Worm (Caenorhabditis elegans): Measurements from ENCODE around the gene Y22D7AL.9.

Gene Y22D7AL.9

ce11 chrIII:1616245-1617026 lies 2.6 kb upstream of the Y22D7AL.9 start (continued):
- TF ChIP-seq daf-19 (GFP tag; conservative IDR thresholded peaks at IDR 0.05) (no peak), mxl-3 (GFP tag; optimal IDR thresholded peaks at IDR 0.05) (no peak), php-3 (GFP tag; IDR thresholded peaks at IDR 0.05) (peak; percentile 57; the same call in 1 of the 2 replicates), lin-1 (GFP tag; IDR thresholded peaks at IDR 0.05) (no peak), gei-8 (GFP tag; optimal IDR thresholded peaks at IDR 0.05) (peak; percentile 61), lin-15B (tag; optimal IDR thresholded peaks at IDR 0.05) (peak; percentile 29), lin-38 (GFP tag; IDR thresholded peaks at IDR 0.05) (peak; percentile 93), duxl-1 (tag; optimal IDR thresholded peaks at IDR 0.05; ENCODE audit: poor library complexity) (peak; percentile 76), nhr-237 (tag; optimal IDR thresholded peaks at IDR 0.05) (no peak), T26A8.4 (GFP tag; IDR thresholded peaks at IDR 0.05) (peak; percentile 52), dmd-9 (GFP tag; IDR thresholded peaks at IDR 0.05) (no peak), Y105C5A.15 (GFP tag; IDR thresholded peaks at IDR 0.05) (peak; percentile 69; the same call in 1 of the 2 replicates), Y48G9A.11 (GFP tag; IDR thresholded peaks at IDR 0.05) (0 out of 2 replicates have a peak, but pooled peaks have one; percentile 71), tra-1 (GFP tag; IDR thresholded peaks at IDR 0.05) (no peak), hlh-30 (tag; optimal IDR thresholded peaks at IDR 0.05; ENCODE audit: insufficient read depth) (peak; percentile 28), nhr-76 (tag; optimal IDR thresholded peaks at IDR 0.05) (no peak), unc-130 (GFP tag; optimal IDR thresholded peaks at IDR 0.05) (peak; percentile 37), nhr-102 (tag; optimal IDR thresholded peaks at IDR 0.05) (peak; percentile 74), dpl-1 (GFP tag; optimal IDR thresholded peaks at IDR 0.05) (peak; percentile 51), madf-9 (GFP tag; conservative IDR thresholded peaks at IDR 0.05) (0 out of 2 replicates have a peak, but pooled peaks have one; percentile 3), mes-2 (tag; optimal IDR thresholded peaks at IDR 0.05; ENCODE audit: poor library complexity, severe bottlenecking) (peak; percentile 54), arid-1 (GFP tag; conservative IDR thresholded peaks at IDR 0.05) (peak; percentile 75), daf-16 (GFP tag; optimal IDR thresholded peaks at IDR 0.05) (peak; percentile 2 to 49), daf-16 (tag; optimal IDR thresholded peaks at IDR 0.05) (peak; percentile 14), vab-7 (GFP tag; IDR thresholded peaks at IDR 0.05) (peak; percentile 52; the same call in 1 of the 2 replicates), ztf-7 (tag; optimal IDR thresholded peaks at IDR 0.05) (no peak), dmd-6 (GFP tag; IDR thresholded peaks at IDR 0.05) (peak; percentile 21; the same call in 1 of the 2 replicates), pha-4 (GFP tag; IDR thresholded peaks at IDR 0.05) (peak; percentile 82), pha-4 (tag; optimal IDR thresholded peaks at IDR 0.05) (no peak), nhr-77 (tag; optimal IDR thresholded peaks at IDR 0.05) (no peak), dve-1 (tag; optimal IDR thresholded peaks at IDR 0.05; ENCODE audit: insufficient read depth) (peak; percentile 18), nhr-48 (tag; optimal IDR thresholded peaks at IDR 0.05) (no peak), nhr-6 (tag; optimal IDR thresholded peaks at IDR 0.05) (no peak), aha-1 (tag) (peak; percentile 97), egl-43 (GFP tag; IDR thresholded peaks at IDR 0.05) (peak; percentile 78)

- TF ChIP-seq skn-1 (tag; optimal IDR thresholded peaks at IDR 0.05) (no peak), vab-7 (GFP tag; IDR thresholded peaks at IDR 0.05) (no peak), php-3 (GFP tag; IDR thresholded peaks at IDR 0.05) (no peak), mdl-1 (tag; optimal IDR thresholded peaks at IDR 0.05) (no peak), ctbp-1 (GFP tag; IDR thresholded peaks at IDR 0.05) (no peak), ama-1 (optimal IDR thresholded peaks at IDR 0.05) (no peak), T26A8.4 (GFP tag; IDR thresholded peaks at IDR 0.05) (no peak), D1046.2 (GFP tag; IDR thresholded peaks at IDR 0.05) (no peak), madf-5 (GFP tag; IDR thresholded peaks at IDR 0.05) (no peak), fkh-10 (GFP tag; optimal IDR thresholded peaks at IDR 0.05) (no peak), fos-1 (tag; optimal IDR thresholded peaks at IDR 0.05) (no peak), madf-9 (GFP tag; conservative IDR thresholded peaks at IDR 0.05) (no peak), nhr-10 (tag; optimal IDR thresholded peaks at IDR 0.05) (no peak), nhr-28 (tag; optimal IDR thresholded peaks at IDR 0.05) (no peak), F10B5.3 (tag; optimal IDR thresholded peaks at IDR 0.05) (no peak), snpc-4 (tag; optimal IDR thresholded peaks at IDR 0.05) (no peak), hlh-30 (tag; optimal IDR thresholded peaks at IDR 0.05; ENCODE audit: insufficient read depth) (no peak), F44E2.7 (GFP tag; IDR thresholded peaks at IDR 0.05) (no peak)
Observed at ce11 chrIII:1614412-1614811, 579 bp upstream of the Y22D7AL.9 start.
